Worm (Caenorhabditis elegans) whole organism, late embryonic: ENCODE results near the gene clec-128.

Experiments
- K02D7.2 ChIP-seq: sonication (generic microtip); optimal IDR thresholded peaks from 2 replicates; lab custom pipeline; 2017; ENCODE audit warnings: mild to moderate bottlenecking, missing genetic modification characterization, missing compliant biosample characterization
- Y22D7AL.16 ChIP-seq: sonication (generic microtip); optimal IDR thresholded peaks from 2 replicates; lab custom pipeline; 2016; ENCODE audit warnings: missing genetic modification characterization, missing compliant biosample characterization
- ahr-1 ChIP-seq: sonication (generic microtip); optimal IDR thresholded peaks from 2 replicates; lab custom pipeline; 2016; ENCODE audit warnings: missing genetic modification characterization, missing compliant biosample characterization
- ama-1 ChIP-seq: fragments of 150-350 bp; optimal IDR thresholded peaks from 2 replicates; lab custom pipeline; 2014
- ceh-19 ChIP-seq: fragments of 200-800 bp; sonication (Bioruptor generic); optimal IDR thresholded peaks from 2 replicates; lab custom pipeline; 2018; ENCODE audit warnings: mild to moderate bottlenecking, missing genetic modification characterization, missing compliant biosample characterization
- ceh-22 ChIP-seq: sonication (generic microtip); optimal IDR thresholded peaks from 2 replicates; lab custom pipeline; 2017; ENCODE audit warnings: missing biosample characterization, missing genetic modification characterization
- ceh-24 ChIP-seq: sonication (generic microtip); optimal IDR thresholded peaks from 2 replicates; lab custom pipeline; 2016; ENCODE audit warnings: mild to moderate bottlenecking, missing genetic modification characterization, missing compliant biosample characterization
- ceh-30 ChIP-seq: fragments of 150-350 bp; optimal IDR thresholded peaks from 2 replicates; lab custom pipeline; 2014; ENCODE audit warnings: missing biosample characterization, missing genetic modification characterization
- ceh-31 ChIP-seq: sonication (generic microtip); optimal IDR thresholded peaks from 2 replicates; lab custom pipeline; 2016; ENCODE audit warnings: missing genetic modification characterization, missing compliant biosample characterization
- ceh-34 ChIP-seq: sonication (generic microtip); optimal IDR thresholded peaks from 2 replicates; lab custom pipeline; 2016; ENCODE audit warnings: mild to moderate bottlenecking, missing genetic modification characterization, missing compliant biosample characterization
- ceh-45 ChIP-seq: fragments of 200-800 bp; sonication (Bioruptor generic); IDR thresholded peaks from 2 replicates; pipeline ENCODE4 v1.3.6; 2022; ENCODE audit warnings: missing genetic modification reagents, missing genetic modification characterization, missing compliant biosample characterization
- ceh-48 ChIP-seq: sonication (generic microtip); optimal IDR thresholded peaks from 2 replicates; lab custom pipeline; 2016; ENCODE audit warnings: missing genetic modification characterization, inconsistent platforms, missing compliant biosample characterization
- ceh-6 ChIP-seq: fragments of 200-800 bp; sonication (Bioruptor generic); optimal IDR thresholded peaks from 2 replicates; lab custom pipeline; 2018; ENCODE audit warnings: mild to moderate bottlenecking, missing genetic modification characterization, missing compliant biosample characterization
- dmd-4 ChIP-seq: sonication (generic microtip); optimal IDR thresholded peaks from 2 replicates; lab custom pipeline; 2016; ENCODE audit warnings: borderline replicate concordance, missing genetic modification characterization, missing compliant biosample characterization
- dve-1 ChIP-seq: sonication (generic microtip); optimal IDR thresholded peaks from 2 replicates; lab custom pipeline; 2017; ENCODE audit warnings: antibody characterized with exemption, mild to moderate bottlenecking, missing genetic modification characterization, missing compliant biosample characterization
- elt-4 ChIP-seq: sonication (generic microtip); optimal IDR thresholded peaks from 2 replicates; lab custom pipeline; 2016; ENCODE audit warnings: missing genetic modification characterization, missing compliant biosample characterization
- ets-4 ChIP-seq: sonication (generic microtip); optimal IDR thresholded peaks from 2 replicates; lab custom pipeline; 2016; ENCODE audit warnings: missing genetic modification characterization, missing compliant biosample characterization
- eyg-1 ChIP-seq: sonication (generic microtip); optimal IDR thresholded peaks from 2 replicates; lab custom pipeline; 2016; ENCODE audit warnings: missing genotype, missing genetic modification characterization, missing compliant biosample characterization
- fax-1 ChIP-seq: sonication (generic microtip); optimal IDR thresholded peaks from 2 replicates; lab custom pipeline; 2016; ENCODE audit warnings: missing genotype, missing genetic modification characterization, missing compliant biosample characterization
- fkh-6 ChIP-seq: sonication (generic microtip); optimal IDR thresholded peaks from 2 replicates; lab custom pipeline; 2016; ENCODE audit warnings: missing genetic modification characterization, missing compliant biosample characterization
- gmeb-2 ChIP-seq: sonication (generic microtip); optimal IDR thresholded peaks from 2 replicates; lab custom pipeline; 2016; ENCODE audit warnings: missing genetic modification characterization, inconsistent platforms, missing compliant biosample characterization
- hlh-15 ChIP-seq: sonication (generic microtip); optimal IDR thresholded peaks from 2 replicates; lab custom pipeline; 2016; ENCODE audit warnings: missing genetic modification characterization, missing compliant biosample characterization
- hlh-6 ChIP-seq: sonication (generic microtip); optimal IDR thresholded peaks from 2 replicates; lab custom pipeline; 2016; ENCODE audit warnings: missing genotype, missing genetic modification characterization, missing compliant biosample characterization
- lim-6 ChIP-seq: sonication (generic microtip); optimal IDR thresholded peaks from 2 replicates; lab custom pipeline; 2016; ENCODE audit warnings: missing genetic modification characterization, missing compliant biosample characterization
- lin-11 ChIP-seq: fragments of 200-800 bp; sonication (Bioruptor generic); optimal IDR thresholded peaks from 2 replicates; lab custom pipeline; 2018; ENCODE audit warnings: mild to moderate bottlenecking, missing genetic modification characterization, missing compliant biosample characterization
- madf-2 ChIP-seq: sonication (generic microtip); optimal IDR thresholded peaks from 2 replicates; lab custom pipeline; 2017; ENCODE audit warnings: missing genetic modification characterization, missing compliant biosample characterization
- mec-3 ChIP-seq: sonication (generic microtip); optimal IDR thresholded peaks from 2 replicates; lab custom pipeline; 2016; ENCODE audit warnings: borderline replicate concordance, missing genetic modification characterization, missing compliant biosample characterization
- nhr-232 ChIP-seq: sonication (generic microtip); optimal IDR thresholded peaks from 2 replicates; lab custom pipeline; 2016; ENCODE audit warnings: missing genetic modification characterization, missing compliant biosample characterization
- odd-2 ChIP-seq: sonication (generic microtip); optimal IDR thresholded peaks from 2 replicates; lab custom pipeline; 2017; ENCODE audit warnings: antibody characterized with exemption, mild to moderate bottlenecking, missing genetic modification characterization, missing compliant biosample characterization
- pat-9 ChIP-seq: fragments of 200-800 bp; sonication (Bioruptor generic); optimal IDR thresholded peaks from 2 replicates; lab custom pipeline; 2018; ENCODE audit warnings: mild to moderate bottlenecking, missing genetic modification characterization, moderate library complexity, missing compliant biosample characterization
- pax-1 ChIP-seq: fragments of 150-350 bp; optimal IDR thresholded peaks from 2 replicates; lab custom pipeline; 2014; ENCODE audit warnings: missing biosample characterization, missing genetic modification characterization
- pha-2 ChIP-seq: sonication (generic microtip); optimal IDR thresholded peaks from 2 replicates; lab custom pipeline; 2017; ENCODE audit warnings: mild to moderate bottlenecking, missing genetic modification characterization, missing compliant biosample characterization
- pha-4 ChIP-seq: fragments of 150-350 bp; optimal IDR thresholded peaks from 2 replicates; lab custom pipeline; 2018; ENCODE audit warnings: missing biosample characterization, missing genetic modification reagents, missing genetic modification characterization
- pqm-1 ChIP-seq: sonication (generic microtip); optimal IDR thresholded peaks from 2 replicates; lab custom pipeline; 2016; ENCODE audit warnings: missing genetic modification characterization, missing compliant biosample characterization
- pros-1 ChIP-seq: fragments of 150-350 bp; optimal IDR thresholded peaks from 2 replicates; lab custom pipeline; 2014; ENCODE audit warnings: missing biosample characterization, missing genetic modification reagents, missing genetic modification characterization
- rnt-1 ChIP-seq: sonication (generic microtip); optimal IDR thresholded peaks from 2 replicates; lab custom pipeline; 2016; ENCODE audit warnings: missing genetic modification characterization, missing compliant biosample characterization
- sox-2 ChIP-seq: fragments of 200-800 bp; sonication (Bioruptor generic); IDR thresholded peaks from 2 replicates; pipeline ENCODE4 v1.3.6; 2022; ENCODE audit warnings: missing genetic modification reagents, missing genetic modification characterization, missing compliant biosample characterization
- sox-4 ChIP-seq: sonication (generic microtip); optimal IDR thresholded peaks from 2 replicates; lab custom pipeline; 2017; ENCODE audit warnings: mild to moderate bottlenecking, missing genetic modification characterization, inconsistent platforms, missing compliant biosample characterization
- ttx-3 ChIP-seq: sonication (generic microtip); optimal IDR thresholded peaks from 2 replicates; lab custom pipeline; 2016; ENCODE audit warnings: missing genetic modification reagents, missing genetic modification characterization, missing compliant biosample characterization
- unc-3 ChIP-seq, 2 experiments: fragments of 200-800 bp in 1 of 2; sonication (Bioruptor generic) in 1 of 2; sonication (generic microtip) in 1 of 2; conservative IDR thresholded peaks in 1 of 2; optimal IDR thresholded peaks in 1 of 2; 2 replicates each; pipeline versions ENCODE4 v1.3.6 to Lab custom; 2016 to 2022; ENCODE audit warnings: missing compliant biosample characterization in 2 of 2, missing genetic modification characterization in 2 of 2, missing genetic modification reagents in 1 of 2
- unc-42 ChIP-seq: sonication (generic microtip); optimal IDR thresholded peaks from 2 replicates; lab custom pipeline; 2016; ENCODE audit warnings: missing genotype, missing genetic modification characterization, missing compliant biosample characterization
- unc-55 ChIP-seq: sonication (generic microtip); optimal IDR thresholded peaks from 2 replicates; lab custom pipeline; 2017; ENCODE audit warnings: missing biosample characterization, missing genetic modification reagents, missing genetic modification characterization
- zip-5 ChIP-seq: sonication (generic microtip); optimal IDR thresholded peaks from 2 replicates; lab custom pipeline; 2016; ENCODE audit warnings: missing genetic modification characterization, missing compliant biosample characterization

The clec-128 gene

ce11 chrII:3579767-3580166, 8.9 kb upstream of the clec-128 start, which contains the start of gene clec-134:
TSS of gene clec-134 (plus strand) at chrII:3580067.
- no peak for TF ChIP-seq ceh-22 (tag; lab: Kevin White, UChicago)
- TF ChIP-seq Y22D7AL.16 (tag; lab: Kevin White, UChicago): no peak
- no peak for TF ChIP-seq gmeb-2 (tag; lab: Kevin White, UChicago)
- no peak for TF ChIP-seq dmd-4
- no peak for TF ChIP-seq hlh-15 (tag; lab: Kevin White, UChicago)
- no peak for TF ChIP-seq ceh-48 (tag; lab: Kevin White, UChicago)

- TF ChIP-seq pax-1: no peak
- no peak for TF ChIP-seq sox-2 (GFP tag; lab: Robert Waterston, UW)
- no peak for TF ChIP-seq unc-42 (tag; lab: Kevin White, UChicago)
Observed at ce11 chrII:3578121-3578520, 7.3 kb upstream of the clec-128 start, which contains the start of gene clec-133. TSS of gene clec-133 (plus strand) at chrII:3578421.

ce11 chrII:3576742-3577141, 5.9 kb upstream of the clec-128 start, which contains the start of gene clec-132:
TSS of gene clec-132 (plus strand) at chrII:3577042.
- TF ChIP-seq pros-1 (tag; lab: Kevin White, UChicago) (no peak), madf-2 (tag; lab: Kevin White, UChicago) (no peak), ets-4 (tag; lab: Kevin White, UChicago) (no peak), pax-1 (no peak), ceh-31 (tag; lab: Kevin White, UChicago) (no peak), nhr-232 (tag; lab: Kevin White, UChicago) (no peak), pqm-1 (tag; lab: Kevin White, UChicago) (no peak), ceh-6 (GFP tag; lab: Kevin White, UChicago) (no peak), ttx-3 (no peak), zip-5 (tag; lab: Kevin White, UChicago) (no peak), pha-2 (tag; lab: Kevin White, UChicago) (no peak)
- TF ChIP-seq, all 69 proteins: peak for 0

ce11 chrII:3573255-3573654, 2.4 kb upstream of the clec-128 start, which contains the start of gene clec-130:
TSS of gene clec-130 (plus strand) at chrII:3573555.
- TF ChIP-seq lim-6 (tag; lab: Kevin White, UChicago) (no peak), sox-4 (tag; lab: Kevin White, UChicago) (no peak), gmeb-2 (tag; lab: Kevin White, UChicago) (no peak), mec-3 (tag; lab: Kevin White, UChicago) (no peak), elt-4 (tag; lab: Kevin White, UChicago) (no peak), ceh-19 (GFP tag; lab: Kevin White, UChicago) (no peak), pat-9 (tag; lab: Kevin White, UChicago) (no peak), ahr-1 (tag; lab: Kevin White, UChicago) (no peak), unc-55 (GFP tag; lab: Kevin White, UChicago) (no peak), ceh-30 (no peak), odd-2 (no peak), pha-4 (tag; lab: Kevin White, UChicago) (no peak), ceh-31 (tag; lab: Kevin White, UChicago) (no peak), zip-5 (tag; lab: Kevin White, UChicago) (no peak), ceh-48 (tag; lab: Kevin White, UChicago) (no peak)

ce11 chrII:3569118-3569517, 1.7 kb downstream of the clec-128 start, which contains the start of gene clec-127:
TSS of gene clec-127 (minus strand) at chrII:3569218.
- TF ChIP-seq ceh-45 (GFP tag; lab: Robert Waterston, UW) (no peak), ama-1 (lab: Kevin White, UChicago) (no peak), hlh-6 (tag; lab: Kevin White, UChicago) (no peak), pha-4 (tag; lab: Kevin White, UChicago) (no peak), fkh-6 (no peak), fax-1 (tag; lab: Kevin White, UChicago) (no peak), K02D7.2 (tag; lab: Kevin White, UChicago) (no peak), unc-3 (GFP tag; conservative IDR thresholded peaks at IDR 0.05; lab: Robert Waterston, UW) (no peak), unc-3 (tag; optimal IDR thresholded peaks at IDR 0.05; lab: Kevin White, UChicago) (no peak), madf-2 (tag; lab: Kevin White, UChicago) (no peak), pax-1 (no peak), ets-4 (tag; lab: Kevin White, UChicago) (no peak), sox-2 (GFP tag; lab: Robert Waterston, UW) (no peak), lin-11 (no peak), ceh-34 (tag; lab: Kevin White, UChicago) (no peak), unc-55 (GFP tag; lab: Kevin White, UChicago) (no peak), ceh-24 (tag; lab: Kevin White, UChicago) (no peak), eyg-1 (tag; lab: Kevin White, UChicago) (no peak), rnt-1 (tag; lab: Kevin White, UChicago) (no peak), dve-1 (tag; lab: Kevin White, UChicago) (no peak)
